Worm (Caenorhabditis elegans) whole organism, L3 larva: ENCODE results near the gene R04E5.7.

Source experiments
- aly-2 ChIP-seq: fragments of 150-350 bp; optimal IDR thresholded peaks from 2 replicates; lab custom pipeline; 2014; ENCODE audit warnings: missing biosample characterization, missing genetic modification characterization
- ceh-82 ChIP-seq: fragments of 150-350 bp; optimal IDR thresholded peaks from 2 replicates; lab custom pipeline; 2014; ENCODE audit warnings: missing biosample characterization, missing genetic modification characterization

DNA sequence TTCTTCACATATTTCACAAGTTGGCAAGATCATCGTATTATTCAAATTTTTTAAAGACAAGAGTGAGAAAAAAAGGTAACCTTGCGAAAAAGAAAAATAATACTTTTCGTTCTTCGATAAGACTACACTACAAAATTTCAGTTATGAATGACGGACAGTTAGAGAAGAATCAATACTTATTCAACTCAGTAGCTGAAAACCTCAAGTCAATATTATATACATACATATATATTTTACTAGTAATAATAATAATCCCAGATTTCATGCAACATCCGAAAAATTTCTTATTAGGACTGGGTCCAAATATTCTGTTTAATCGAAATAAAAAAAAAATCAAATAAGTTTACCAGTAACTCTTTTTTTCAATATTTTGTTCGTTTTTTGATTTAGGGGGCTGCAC lies 34.1 kb upstream of the R04E5.7 start, which contains the start of gene C28G1.6:
- TF ChIP-seq ceh-82 (tag; lab: Kevin White, UChicago) (no peak), aly-2 (tag; lab: Kevin White, UChicago) (no peak)
